Fruit fly (Drosophila melanogaster) S2 (cell line): ENCODE data around the gene InR.

ENCODE experiments used
- CG8478 ChIP-seq: fragments of >200 bp; optimal IDR thresholded peaks from 2 replicates; lab custom pipeline; 2018
- CTCF ChIP-seq, 2 experiments: fragments of >200 bp; optimal IDR thresholded peaks; 2 replicates each; lab custom pipeline; 2018

dm6 chr3R:21655384-21655783 lies 36.3 kb upstream of the InR start:
- no peak for TF ChIP-seq CTCF (optimal IDR thresholded peaks at IDR 0.05; lab: Kevin White, UChicago)
- no peak for TF ChIP-seq CG8478 (lab: Kevin White, UChicago)
